Fruit fly (Drosophila melanogaster) whole organism, wandering third instar larva: ENCODE measurements around the gene Orc2.

ENCODE experiments used
- Abd-B ChIP-seq: fragments of >200 bp; optimal IDR thresholded peaks from 2 replicates; lab custom pipeline; 2017; ENCODE audit warnings: missing biosample characterization, missing genetic modification characterization
- CG32264 ChIP-seq: fragments of 200-800 bp; sonication (Bioruptor generic); optimal IDR thresholded peaks from 2 replicates; lab custom pipeline; 2016; ENCODE audit warnings: missing biosample characterization, missing genetic modification characterization
- CG9705 ChIP-seq: fragments of 200-800 bp; sonication (Bioruptor generic); optimal IDR thresholded peaks from 2 replicates; lab custom pipeline; 2018; ENCODE audit warnings: missing biosample characterization, mild to moderate bottlenecking, missing genetic modification characterization
- Dfd ChIP-seq: fragments of >200 bp; optimal IDR thresholded peaks from 2 replicates; lab custom pipeline; 2017; ENCODE audit warnings: missing biosample characterization, missing genetic modification characterization
- GATAd ChIP-seq: sonication (Bioruptor generic); optimal IDR thresholded peaks from 2 replicates; lab custom pipeline; 2016; ENCODE audit warnings: missing biosample characterization, missing genetic modification characterization
- HLH106 ChIP-seq: fragments of 200-800 bp; optimal IDR thresholded peaks from 3 replicates; lab custom pipeline; 2019; ENCODE audit warnings: missing biosample characterization, mild to moderate bottlenecking, missing genetic modification characterization, moderate library complexity
- Hnf4 ChIP-seq: fragments of 200-800 bp; sonication (Bioruptor generic); optimal IDR thresholded peaks from 2 replicates; lab custom pipeline; 2016; ENCODE audit warnings: missing biosample characterization, mild to moderate bottlenecking, missing genetic modification characterization
- Hr78 ChIP-seq: fragments of >200 bp; optimal IDR thresholded peaks from 2 replicates; lab custom pipeline; 2017; ENCODE audit warnings: missing biosample characterization, missing genetic modification characterization
- Jra ChIP-seq: sonication (Bioruptor generic); optimal IDR thresholded peaks from 2 replicates; lab custom pipeline; 2016; ENCODE audit warnings: missing biosample characterization, missing genetic modification characterization
- Mio ChIP-seq: sonication (Bioruptor generic); optimal IDR thresholded peaks from 2 replicates; lab custom pipeline; 2016; ENCODE audit warnings: missing biosample characterization, missing genetic modification characterization
- Myc ChIP-seq: fragments of >200 bp; optimal IDR thresholded peaks from 2 replicates; lab custom pipeline; 2017
- N ChIP-seq: fragments of >200 bp; optimal IDR thresholded peaks from 2 replicates; lab custom pipeline; 2018; ENCODE audit warnings: missing biosample characterization, missing external identifiers, missing genetic modification characterization
- OdsH ChIP-seq: fragments of 200-800 bp; sonication (Bioruptor generic); optimal IDR thresholded peaks from 2 replicates; lab custom pipeline; 2016; ENCODE audit warnings: missing biosample characterization, mild to moderate bottlenecking, missing genetic modification characterization
- Rel ChIP-seq, 2 experiments: fragments of 200-800 bp; sonication (Bioruptor generic) in 1 of 2; optimal IDR thresholded peaks; 2 replicates in 1 of 2; 3 replicates in 1 of 2; lab custom pipeline; 2016 to 2019; ENCODE audit warnings: mild to moderate bottlenecking in 2 of 2, missing biosample characterization in 2 of 2, missing genetic modification characterization in 2 of 2, moderate library complexity in 1 of 2
- Sp1 ChIP-seq: fragments of 200-800 bp; sonication (Bioruptor generic); optimal IDR thresholded peaks from 3 replicates; lab custom pipeline; 2019; ENCODE audit warnings: missing biosample characterization, mild to moderate bottlenecking, missing genetic modification characterization, moderate library complexity
- Vsx2 ChIP-seq: fragments of 200-300, 225-300 bp; sonication (Bioruptor generic); optimal IDR thresholded peaks from 2 replicates; lab custom pipeline; 2018; ENCODE audit warnings: missing biosample characterization, missing genetic modification characterization; ENCODE audit not compliant: partially characterized antibody
- br ChIP-seq: fragments of 200-800 bp; sonication (Bioruptor generic); optimal IDR thresholded peaks from 2 replicates; lab custom pipeline; 2016; ENCODE audit warnings: missing biosample characterization, missing genetic modification characterization
- brk ChIP-seq: fragments of 200-800 bp; sonication (Bioruptor generic); optimal IDR thresholded peaks from 2 replicates; lab custom pipeline; 2016; ENCODE audit warnings: missing biosample characterization, mild to moderate bottlenecking, missing genetic modification characterization
- dl ChIP-seq, 2 experiments: fragments of 175-275, 200-275 bp in 1 of 2; fragments of 200-275 bp in 1 of 2; sonication (Bioruptor generic); optimal IDR thresholded peaks; lab custom pipeline; 2018; ENCODE audit warnings: mild to moderate bottlenecking in 2 of 2, missing biosample characterization in 2 of 2, missing genetic modification characterization in 2 of 2, moderate library complexity in 2 of 2; ENCODE audit not compliant: partially characterized antibody in 2 of 2, insufficient read depth in 1 of 2
- dmrt93B ChIP-seq: fragments of 200-800 bp; sonication (Bioruptor generic); optimal IDR thresholded peaks from 2 replicates; lab custom pipeline; 2018; ENCODE audit warnings: missing biosample characterization, mild to moderate bottlenecking, missing genetic modification characterization
- dsf ChIP-seq: sonication (Bioruptor generic); optimal IDR thresholded peaks from 2 replicates; lab custom pipeline; 2016; ENCODE audit warnings: missing biosample characterization, missing genetic modification characterization, borderline replicate concordance
- ey ChIP-seq: fragments of 200-800 bp; sonication (Bioruptor generic); optimal IDR thresholded peaks from 2 replicates; lab custom pipeline; 2016; ENCODE audit warnings: missing biosample characterization, missing genetic modification characterization
- foxo ChIP-seq, 2 experiments: fragments of 200-800 bp; sonication (Bioruptor generic); optimal IDR thresholded peaks; 2 replicates in 1 of 2; 3 replicates in 1 of 2; lab custom pipeline; 2016 to 2017; ENCODE audit warnings: missing biosample characterization in 2 of 2, missing genetic modification characterization in 2 of 2
- fru ChIP-seq: fragments of 200-800 bp; sonication (Bioruptor generic); optimal IDR thresholded peaks from 3 replicates; lab custom pipeline; 2016; ENCODE audit warnings: missing biosample characterization, mild to moderate bottlenecking, missing genetic modification characterization
- h ChIP-seq: fragments of 200-800 bp; sonication (Bioruptor generic); optimal IDR thresholded peaks from 3 replicates; lab custom pipeline; 2016; ENCODE audit warnings: missing biosample characterization, mild to moderate bottlenecking, missing genetic modification characterization
- jim ChIP-seq: fragments of 175-275, 200-325 bp; sonication (Bioruptor generic); optimal IDR thresholded peaks from 2 replicates; lab custom pipeline; 2016; ENCODE audit warnings: missing biosample characterization, mild to moderate bottlenecking, missing genetic modification characterization
- psq ChIP-seq: fragments of 200-800 bp; sonication (Bioruptor generic); optimal IDR thresholded peaks from 3 replicates; lab custom pipeline; 2017; ENCODE audit warnings: missing biosample characterization, mild to moderate bottlenecking, missing genetic modification characterization, moderate library complexity
- rgr ChIP-seq: fragments of 200-800 bp; sonication (Bioruptor generic); optimal IDR thresholded peaks from 3 replicates; lab custom pipeline; 2016; ENCODE audit warnings: missing biosample characterization, mild to moderate bottlenecking, missing genetic modification characterization
- sv ChIP-seq: fragments of 200-800 bp; sonication (Bioruptor generic); optimal IDR thresholded peaks from 3 replicates; lab custom pipeline; 2016; ENCODE audit warnings: missing biosample characterization, missing genetic modification characterization
- tai ChIP-seq: sonication (Bioruptor generic); optimal IDR thresholded peaks from 2 replicates; lab custom pipeline; 2016; ENCODE audit warnings: missing biosample characterization, missing genetic modification characterization
- usp ChIP-seq: fragments of >200 bp; optimal IDR thresholded peaks from 2 replicates; lab custom pipeline; 2017; ENCODE audit warnings: missing biosample characterization, missing genetic modification characterization
- woc ChIP-seq: sonication (Bioruptor generic); optimal IDR thresholded peaks from 2 replicates; lab custom pipeline; 2016; ENCODE audit warnings: missing biosample characterization, mild to moderate bottlenecking, missing genetic modification characterization

The Orc2 gene

dm6 chr3R:13931813-13932212 is 32.9 kb upstream of the Orc2 start (continued):
- no peak for TF ChIP-seq Hr78 (GFP tag; lab: Kevin White, UChicago)
- TF ChIP-seq h (GFP tag; lab: Kevin White, UChicago): peak; percentile 63
- TF ChIP-seq brk (GFP tag; lab: Kevin White, UChicago): peak; percentile 39

dm6 chr3R:13933966-13934365 is 30.7 kb upstream of the Orc2 start:
- TF ChIP-seq CG9705 (GFP tag; lab: Kevin White, UChicago) (no peak), Dfd (GFP tag; lab: Kevin White, UChicago) (peak; percentile 61)

- peak; percentile 66 for TF ChIP-seq ey (GFP tag; lab: Kevin White, UChicago)
- peak in 1 of 2 experiments; percentile 55 for TF ChIP-seq foxo (GFP tag; optimal IDR thresholded peaks at IDR 0.05; lab: Kevin White, UChicago)
- TF ChIP-seq br (GFP tag; lab: Kevin White, UChicago): peak; percentile 50
- no peak for TF ChIP-seq Hr78 (GFP tag; lab: Kevin White, UChicago)
- peak; percentile 45 for TF ChIP-seq HLH106
- peak; percentile 12 for TF ChIP-seq fru (GFP tag; lab: Kevin White, UChicago)
- TF ChIP-seq jim (GFP tag; lab: Kevin White, UChicago): no peak
- TF ChIP-seq CG32264: no peak
- TF ChIP-seq Myc: no peak
- TF ChIP-seq woc (GFP tag; lab: Kevin White, UChicago): peak; percentile 46
- TF ChIP-seq Hnf4 (GFP tag; lab: Kevin White, UChicago): peak; percentile 3
- no peak for TF ChIP-seq Mio (GFP tag; lab: Kevin White, UChicago)
- TF ChIP-seq sv: no peak
- TF ChIP-seq h (GFP tag; lab: Kevin White, UChicago): peak; percentile 79
- peak; percentile 56 for TF ChIP-seq OdsH
- peak; percentile 6 for TF ChIP-seq dmrt93B (GFP tag; lab: Kevin White, UChicago)
- peak; percentile 22 for TF ChIP-seq psq (GFP tag; lab: Kevin White, UChicago)
- no peak for TF ChIP-seq Vsx2
- TF ChIP-seq Sp1: peak; percentile 83
- peak; percentile 9 for TF ChIP-seq tai
- peak; percentile 33 for TF ChIP-seq rgr (GFP tag; lab: Kevin White, UChicago)
Measured at dm6 chr3R:13934618-13935017, 30.1 kb upstream of the Orc2 start.

- TF ChIP-seq Jra (GFP tag; lab: Kevin White, UChicago) (no peak), psq (GFP tag; lab: Kevin White, UChicago) (no peak), dsf (GFP tag; lab: Kevin White, UChicago) (no peak), Rel (GFP tag; optimal IDR thresholded peaks at IDR 0.05; lab: Kevin White, UChicago) (no peak), Rel (tag; optimal IDR thresholded peaks at IDR 0.05; lab: Kevin White, UChicago) (no peak), woc (GFP tag; lab: Kevin White, UChicago) (no peak), brk (GFP tag; lab: Kevin White, UChicago) (no peak), N (no peak), OdsH (no peak), dmrt93B (GFP tag; lab: Kevin White, UChicago) (no peak), Hr78 (GFP tag; lab: Kevin White, UChicago) (no peak), GATAd (GFP tag; lab: Kevin White, UChicago) (no peak), foxo (GFP tag; optimal IDR thresholded peaks at IDR 0.05; lab: Kevin White, UChicago) (no peak), HLH106 (no peak), sv (no peak), h (GFP tag; lab: Kevin White, UChicago) (no peak), usp (GFP tag; lab: Kevin White, UChicago) (no peak), dl (GFP tag; optimal IDR thresholded peaks at IDR 0.05; lab: Kevin White, UChicago; ENCODE audit: insufficient read depth in 1 of 2, partially characterized antibody in 2 of 2) (no peak), Hnf4 (GFP tag; lab: Kevin White, UChicago) (no peak)
- TF ChIP-seq, all 38 proteins: peak for 0
Measured at dm6 chr3R:13936309-13936708, 28.4 kb upstream of the Orc2 start.

- TF ChIP-seq OdsH: peak; percentile 53
- peak; percentile 28 for TF ChIP-seq HLH106
- TF ChIP-seq rgr (GFP tag; lab: Kevin White, UChicago): peak; percentile 7
- peak in 1 of 2 experiments; percentile 55 for TF ChIP-seq foxo (GFP tag; optimal IDR thresholded peaks at IDR 0.05; lab: Kevin White, UChicago)
- TF ChIP-seq dmrt93B (GFP tag; lab: Kevin White, UChicago): peak; percentile 3
- peak; percentile 40 for TF ChIP-seq psq (GFP tag; lab: Kevin White, UChicago)
- peak; percentile 46 for TF ChIP-seq Sp1
- no peak for TF ChIP-seq fru (GFP tag; lab: Kevin White, UChicago)
- no peak for TF ChIP-seq Abd-B (GFP tag; lab: Kevin White, UChicago)
Measured at dm6 chr3R:13939353-13940049, 25.2 kb upstream of the Orc2 start.
